Worm (Caenorhabditis elegans): ENCODE measurements around the gene dpy-9.
"Not testable (repeated sequence)": the region's sequence is repeated elsewhere in the genome, so short reads cannot be mapped to it uniquely, and the experiment has no call there.

DNA sequence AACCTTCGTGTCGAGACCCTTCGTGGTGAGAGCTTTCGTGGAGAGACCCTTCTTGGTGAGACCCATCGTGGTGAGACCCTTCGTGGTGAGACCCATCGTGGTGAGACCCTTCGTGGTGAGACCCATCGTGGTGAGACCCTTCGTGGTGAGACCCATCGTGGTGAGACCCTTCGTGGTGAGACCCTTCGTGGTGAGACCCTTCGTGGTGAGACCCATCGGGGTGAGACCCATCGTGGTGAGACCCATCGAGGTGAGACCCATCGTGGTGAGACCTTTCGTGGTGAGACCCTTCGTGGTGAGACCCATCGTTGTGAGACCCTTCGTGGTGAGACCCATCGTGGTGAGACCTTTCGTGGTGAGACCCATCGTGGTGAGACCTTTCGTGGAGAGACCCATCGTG lies 22.2 kb upstream of the dpy-9 start:
- TF ChIP-seq Y53F4B.3 (GFP tag; IDR thresholded peaks at IDR 0.05); snpc-1.1 (tag; optimal IDR thresholded peaks at IDR 0.05; ENCODE audit: insufficient read depth); aptf-2 (GFP tag; conservative IDR thresholded peaks at IDR 0.05); ama-1 (optimal IDR thresholded peaks at IDR 0.05); ama-1 (GFP tag; optimal IDR thresholded peaks at IDR 0.05); nhr-120 (GFP tag; IDR thresholded peaks at IDR 0.05); madf-3 (GFP tag; IDR thresholded peaks at IDR 0.05); unc-62 (GFP tag; optimal IDR thresholded peaks at IDR 0.05); efl-1 (GFP tag; optimal IDR thresholded peaks at IDR 0.05); nfya-1 (tag; optimal IDR thresholded peaks at IDR 0.05; ENCODE audit: borderline replicate concordance, insufficient read depth): not testable (repeated sequence)
- TF ChIP-seq Y53G8AR.9 (GFP tag; conservative IDR thresholded peaks at IDR 0.05) (0 out of 2 replicates have a peak, but pooled peaks have one; percentile 13), dox-1 (GFP tag; IDR thresholded peaks at IDR 0.05) (peak; percentile 16; the same call in 1 of the 2 replicates)

Measured in whole organism, young adult.